Worm (Caenorhabditis elegans): ENCODE measurements around the gene C02F5.13.

C02F5.13 gene

DNA sequence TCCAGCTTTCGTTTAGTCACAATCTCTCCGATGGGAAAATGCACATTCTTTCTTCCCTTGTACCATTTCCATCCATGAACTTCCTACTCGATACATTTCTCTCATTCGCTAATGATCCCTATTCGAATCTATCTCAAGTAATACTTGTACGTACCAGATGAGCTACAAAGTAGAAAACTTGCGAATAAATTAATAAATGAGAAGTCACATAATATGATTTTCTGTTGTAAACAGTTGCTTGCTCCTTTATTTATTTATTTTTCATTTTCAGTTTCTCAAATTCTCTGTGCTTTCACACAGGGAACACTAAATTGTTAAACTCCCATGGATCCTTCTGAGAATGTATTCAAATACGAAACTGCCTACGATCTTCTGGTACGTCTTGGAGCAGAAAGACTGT lies 21.0 kb upstream of the C02F5.13 start, which contains the start of gene rfs-1:
Gene rfs-1 (plus strand): TSS at position 301 of the 400 bp plus-strand sequence.
- TF ChIP-seq ztf-1 (GFP tag; conservative IDR thresholded peaks at IDR 0.05), result no peak
- no peak for TF ChIP-seq nhr-237 (tag; optimal IDR thresholded peaks at IDR 0.05)
- no peak for TF ChIP-seq ztf-11 (tag; optimal IDR thresholded peaks at IDR 0.05)
- no peak for TF ChIP-seq ceh-16 (tag; optimal IDR thresholded peaks at IDR 0.05)
- no peak for TF ChIP-seq snpc-4 (tag; optimal IDR thresholded peaks at IDR 0.05)
- no peak for TF ChIP-seq peb-1 (tag; optimal IDR thresholded peaks at IDR 0.05)
- TF ChIP-seq F13H6.1 (tag; optimal IDR thresholded peaks at IDR 0.05), result no peak

DNA sequence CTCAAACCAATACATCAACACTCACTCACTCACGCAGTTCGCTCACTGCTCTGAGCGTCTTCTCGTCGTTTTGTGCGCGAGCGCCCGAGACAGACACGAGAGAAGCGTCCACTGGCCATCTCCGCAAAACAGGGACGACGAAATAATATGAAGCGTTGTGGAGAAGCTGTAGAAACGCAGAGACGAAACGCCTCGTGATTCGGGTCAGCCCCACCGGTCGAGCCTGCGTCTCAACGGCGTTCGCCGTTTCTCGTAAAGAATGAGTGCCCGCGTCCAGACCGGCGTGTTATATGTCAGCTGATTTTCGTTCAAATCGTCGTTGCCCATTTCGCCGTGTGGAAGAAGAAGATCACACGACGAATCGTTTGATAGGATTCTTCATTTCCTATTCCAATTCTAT lies 19.6 kb upstream of the C02F5.13 start, which contains the start of gene fbxl-1:
Gene fbxl-1 (plus strand): TSS at position 320 of the 400 bp plus-strand sequence.
- TF ChIP-seq lsy-2 (tag; optimal IDR thresholded peaks at IDR 0.05) (peak in 1 of 2 experiments; percentile 88), Y55F3AM.14 (GFP tag; optimal IDR thresholded peaks at IDR 0.05) (peak; percentile 71), sem-4 (tag; optimal IDR thresholded peaks at IDR 0.05) (peak; percentile 88), snpc-4 (tag; optimal IDR thresholded peaks at IDR 0.05) (peak; percentile 64), elt-1 (tag; optimal IDR thresholded peaks at IDR 0.05) (no peak), nhr-23 (tag; optimal IDR thresholded peaks at IDR 0.05) (no peak), egl-27 (tag; optimal IDR thresholded peaks at IDR 0.05) (peak; percentile 30), ama-1 (optimal IDR thresholded peaks at IDR 0.05) (no peak), aly-2 (tag; optimal IDR thresholded peaks at IDR 0.05) (no peak), unc-55 (GFP tag; optimal IDR thresholded peaks at IDR 0.05) (peak; percentile 76), nhr-129 (tag; optimal IDR thresholded peaks at IDR 0.05) (peak; percentile 91), peb-1 (tag; optimal IDR thresholded peaks at IDR 0.05) (no peak), nhr-12 (tag; optimal IDR thresholded peaks at IDR 0.05) (no peak), nhr-77 (tag; optimal IDR thresholded peaks at IDR 0.05) (no peak), sma-9 (GFP tag; optimal IDR thresholded peaks at IDR 0.05) (peak; percentile 86), sma-9 (tag; optimal IDR thresholded peaks at IDR 0.05) (no peak), nhr-25 (tag; optimal IDR thresholded peaks at IDR 0.05) (peak; percentile 54), skn-1 (tag; optimal IDR thresholded peaks at IDR 0.05) (no peak), mdl-1 (tag; optimal IDR thresholded peaks at IDR 0.05) (peak; percentile 78 to 92), zag-1 (tag; optimal IDR thresholded peaks at IDR 0.05) (peak; percentile 66), lin-39 (tag; optimal IDR thresholded peaks at IDR 0.05) (no peak), unc-62 (GFP tag; optimal IDR thresholded peaks at IDR 0.05) (no peak), crh-2 (tag; optimal IDR thresholded peaks at IDR 0.05) (peak; percentile 75), alr-1 (tag; optimal IDR thresholded peaks at IDR 0.05) (no peak), ZK546.5 (tag; optimal IDR thresholded peaks at IDR 0.05) (no peak), gmeb-1 (tag; optimal IDR thresholded peaks at IDR 0.05) (peak; percentile 44), nhr-11 (tag; optimal IDR thresholded peaks at IDR 0.05) (no peak), ztf-11 (tag; optimal IDR thresholded peaks at IDR 0.05) (no peak), R02D3.7 (tag; optimal IDR thresholded peaks at IDR 0.05) (no peak), C34F6.9 (tag; optimal IDR thresholded peaks at IDR 0.05) (peak; percentile 96), lin-11 (tag; optimal IDR thresholded peaks at IDR 0.05) (peak; percentile 92), blmp-1 (tag; optimal IDR thresholded peaks at IDR 0.05; ENCODE audit: insufficient read depth) (no peak), mab-5 (tag; optimal IDR thresholded peaks at IDR 0.05) (peak; percentile 57), dmd-4 (tag; optimal IDR thresholded peaks at IDR 0.05) (no peak), unc-39 (tag; optimal IDR thresholded peaks at IDR 0.05) (no peak), mbf-1 (tag; optimal IDR thresholded peaks at IDR 0.05) (no peak), F13H6.1 (tag; optimal IDR thresholded peaks at IDR 0.05) (peak; percentile 87), nhr-6 (tag; optimal IDR thresholded peaks at IDR 0.05) (peak; percentile 18), elt-3 (tag; optimal IDR thresholded peaks at IDR 0.05) (no peak), ztf-1 (GFP tag; conservative IDR thresholded peaks at IDR 0.05) (no peak), nhr-237 (tag; optimal IDR thresholded peaks at IDR 0.05) (no peak), nhr-10 (tag; optimal IDR thresholded peaks at IDR 0.05) (no peak), ceh-82 (tag; optimal IDR thresholded peaks at IDR 0.05) (no peak), lin-13 (GFP tag; optimal IDR thresholded peaks at IDR 0.05) (peak; percentile 51), ztf-4 (tag; optimal IDR thresholded peaks at IDR 0.05) (peak; percentile 38), sma-3 (GFP tag; optimal IDR thresholded peaks at IDR 0.05) (peak; percentile 53), nhr-21 (tag; optimal IDR thresholded peaks at IDR 0.05) (peak; percentile 66), ceh-16 (tag; optimal IDR thresholded peaks at IDR 0.05) (no peak), fos-1 (tag; optimal IDR thresholded peaks at IDR 0.05) (peak; percentile 70)

All from whole organism, L2 larva.